Worm (Caenorhabditis elegans) whole organism, dauer: Measurements from ENCODE around the gene lpr-6.

ENCODE experiments used
- unc-62 ChIP-seq: sonication (generic microtip); optimal IDR thresholded peaks from 2 replicates; lab custom pipeline; 2017; ENCODE audit warnings: missing biosample characterization, missing genetic modification reagents, missing genetic modification characterization

Gene lpr-6

DNA sequence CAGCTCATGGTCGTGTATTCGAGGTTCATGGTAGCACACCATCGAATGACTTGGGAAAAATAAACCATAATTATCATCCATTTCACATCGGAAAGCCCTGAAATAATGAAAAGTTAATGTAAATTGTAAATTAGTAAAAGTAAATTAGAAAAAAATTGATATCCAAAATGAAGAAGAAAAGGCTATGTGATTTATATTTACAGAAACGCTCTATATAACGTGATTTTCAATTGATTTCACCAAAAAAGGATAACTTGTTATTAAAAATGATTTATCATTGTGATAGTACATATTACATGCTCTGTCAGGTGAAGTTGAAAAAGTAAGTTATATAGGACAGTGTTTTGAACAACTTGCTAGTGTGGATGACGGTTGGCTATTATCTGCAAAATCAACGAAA lies 17.0 kb upstream of the lpr-6 start, which contains the start of gene C09F12.3:
Gene C09F12.3, minus strand, starts transcription at position 101 of the 400 bp plus-strand sequence.
- no peak for TF ChIP-seq unc-62

DNA sequence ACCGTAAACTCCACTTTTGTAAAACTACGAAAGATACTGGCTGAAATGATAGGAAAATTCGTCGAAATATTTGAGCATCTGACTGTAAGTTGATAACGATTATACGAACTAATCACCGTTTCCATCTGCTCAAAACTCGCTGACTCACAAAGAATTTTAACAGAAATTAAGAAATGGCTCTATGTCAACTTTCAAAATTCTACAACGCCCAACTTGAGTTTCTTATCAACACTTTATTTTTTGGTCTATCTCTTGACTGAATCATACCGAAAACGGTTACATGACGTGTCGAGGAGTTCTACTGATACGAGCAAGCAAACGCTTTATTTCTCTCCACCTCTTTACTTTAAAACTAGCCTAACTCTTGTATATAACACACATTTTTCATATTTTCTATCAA lies 12.6 kb upstream of the lpr-6 start, which contains the start of gene clc-1:
Gene clc-1, plus strand, starts transcription at position 264 of the 400 bp plus-strand sequence.
- TF ChIP-seq unc-62, result no peak

ce11 chrX:11050335-11050734 lies 9.5 kb upstream of the lpr-6 start:
- TF ChIP-seq unc-62, result no peak

DNA sequence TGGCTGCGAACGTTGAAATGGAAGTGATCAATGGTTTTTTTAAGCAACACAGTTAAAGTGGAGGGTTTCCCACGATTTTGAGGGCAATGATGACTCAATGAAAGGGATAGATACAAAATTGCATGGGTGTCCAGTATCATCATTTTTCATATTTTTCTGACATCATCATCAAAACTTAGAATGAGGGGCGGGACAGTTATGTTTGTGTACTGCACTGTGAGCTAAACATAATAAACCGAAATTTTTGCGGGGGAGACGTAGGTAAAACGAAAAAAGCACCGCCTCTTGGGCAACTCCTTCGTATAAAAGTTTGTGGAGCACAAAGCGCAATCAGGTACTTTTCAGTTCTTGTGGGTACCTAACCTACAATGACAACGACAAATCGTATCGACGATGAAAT lies 6.2 kb upstream of the lpr-6 start, which contains the start of gene C09F12.2:
Gene C09F12.2, plus strand, starts transcription at position 301 of the 400 bp plus-strand sequence.
- no peak for TF ChIP-seq unc-62

- TF ChIP-seq unc-62, result no peak
Measured at ce11 chrX:11057028-11057427, 2.8 kb upstream of the lpr-6 start, which contains the start of gene lpr-3. Gene lpr-3 (plus strand): TSS chrX:11057401.

DNA sequence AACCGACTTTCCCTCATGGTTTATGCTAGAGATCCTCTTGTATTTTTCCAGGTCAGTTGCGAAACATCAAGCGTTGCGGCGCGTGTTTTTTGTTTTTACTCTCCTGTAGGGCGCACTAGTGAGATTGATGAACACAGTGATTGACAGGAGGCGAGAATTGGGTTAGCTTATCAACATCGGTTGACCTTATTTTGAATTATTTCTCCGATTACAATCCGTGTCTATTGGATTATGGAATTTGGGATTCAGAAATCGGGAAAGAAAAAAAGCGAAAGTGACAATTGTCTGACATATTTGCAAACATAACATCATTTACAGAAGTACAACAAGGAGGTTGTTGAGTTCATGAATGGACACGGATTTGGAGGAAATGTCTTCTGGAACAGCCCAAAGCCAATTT lies 1.1 kb downstream of the lpr-6 start:
- no peak for TF ChIP-seq unc-62

- TF ChIP-seq unc-62, result no peak
Measured at ce11 chrX:11061904-11062303, 2.1 kb downstream of the lpr-6 start, which contains the start of gene lpr-5. Gene lpr-5 (plus strand): TSS chrX:11062123.

DNA sequence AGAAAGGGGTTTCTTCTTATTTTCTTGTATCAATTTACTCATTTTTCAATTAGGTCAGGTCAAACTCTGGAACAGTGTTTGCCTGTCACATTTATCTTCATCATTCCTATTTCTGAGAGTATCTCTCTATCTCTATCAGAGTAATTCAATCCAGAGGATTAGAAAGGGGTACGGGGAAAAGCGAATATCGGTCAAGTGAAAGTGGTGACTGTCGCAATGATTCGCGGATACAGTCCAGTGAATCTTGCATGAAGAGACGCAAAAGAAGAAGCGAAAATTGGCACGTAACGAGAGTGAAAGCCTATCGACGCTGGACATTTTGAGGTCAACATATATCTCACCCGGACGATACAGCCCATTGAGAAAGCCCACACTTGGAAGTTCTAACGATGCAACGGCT lies 5.0 kb downstream of the lpr-6 start, which contains the start of gene lpr-4:
Gene lpr-4, plus strand, starts transcription at position 328 of the 400 bp plus-strand sequence.
- no peak for TF ChIP-seq unc-62

ce11 chrX:11067256-11067655 lies 7.5 kb downstream of the lpr-6 start:
- TF ChIP-seq unc-62, result no peak

ce11 chrX:11068334-11068733 lies 8.5 kb downstream of the lpr-6 start, which contains the start of gene apt-9:
Gene apt-9 (plus strand): TSS chrX:11068527.
- no peak for TF ChIP-seq unc-62

DNA sequence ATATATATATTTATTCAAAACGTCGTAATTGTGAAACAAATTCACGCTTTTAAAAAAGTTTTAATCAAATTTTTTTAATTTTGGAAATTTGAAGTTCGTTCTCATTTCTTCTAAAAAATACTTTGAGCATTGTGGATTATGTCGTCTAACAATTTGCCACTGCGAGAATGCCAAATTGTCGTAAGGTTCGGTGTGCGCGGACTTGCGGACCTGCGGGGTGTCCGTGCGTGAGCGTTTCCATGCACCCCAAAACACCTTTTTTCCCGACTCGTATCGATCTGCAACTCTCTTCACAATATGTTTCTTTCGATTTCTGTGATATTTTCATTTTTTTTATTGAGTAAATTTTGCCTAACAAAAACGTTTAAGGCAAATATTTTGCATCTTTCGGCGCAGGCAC lies 12.9 kb downstream of the lpr-6 start:
- no peak for TF ChIP-seq unc-62

ce11 chrX:11073358-11073757 lies 13.6 kb downstream of the lpr-6 start, which contains the start of gene W04G3.5:
Gene W04G3.5 (plus strand): TSS chrX:11073658.
- no peak for TF ChIP-seq unc-62

DNA sequence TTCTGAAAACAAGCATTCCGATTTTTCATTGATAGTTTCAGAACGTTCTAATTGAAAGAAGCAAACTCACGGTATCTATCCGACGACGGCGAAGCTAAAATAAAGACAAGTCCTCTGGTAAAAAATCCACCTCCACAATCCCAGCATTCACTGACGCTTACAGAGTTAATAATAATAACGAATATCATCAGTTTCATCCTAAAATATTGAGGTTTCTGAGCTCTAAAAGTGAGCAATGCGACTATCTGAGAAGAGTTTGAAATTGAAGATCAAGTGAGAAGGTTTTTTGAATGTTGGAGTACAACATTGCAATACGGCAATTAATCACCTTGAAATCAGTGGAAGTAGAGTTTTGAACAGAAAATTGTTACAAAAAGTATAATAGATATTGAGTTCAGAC lies 16.7 kb downstream of the lpr-6 start, which contains the start of gene W04G3.12:
Gene W04G3.12, minus strand, starts transcription at position 311 of the 400 bp plus-strand sequence.
- TF ChIP-seq unc-62, result no peak

DNA sequence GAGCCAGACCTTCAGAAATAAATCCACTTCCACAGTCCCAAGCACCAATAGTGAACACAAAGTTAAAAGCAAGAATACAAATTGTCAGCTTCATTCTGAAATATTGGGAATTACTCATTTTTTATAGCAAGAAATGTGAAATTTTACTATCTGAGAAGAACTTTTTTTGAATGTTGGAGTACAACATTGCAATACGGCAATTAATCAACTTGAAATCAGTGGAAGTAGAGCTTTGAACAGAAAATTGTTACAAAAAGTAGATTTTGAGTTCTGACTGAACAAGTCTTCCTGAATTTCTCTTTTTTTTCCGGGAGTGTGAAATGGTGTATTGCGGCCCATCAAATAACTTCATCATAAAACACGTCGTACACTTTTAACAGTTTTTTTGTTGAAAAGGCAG lies 18.4 kb downstream of the lpr-6 start, which contains the start of gene W04G3.10:
Gene W04G3.10, minus strand, starts transcription at position 101 of the 400 bp plus-strand sequence.
- TF ChIP-seq unc-62, result no peak

- no peak for TF ChIP-seq unc-62
Measured at ce11 chrX:11079667-11080066, 19.9 kb downstream of the lpr-6 start, which contains the start of gene W04G3.13. Gene W04G3.13 (minus strand): TSS chrX:11079767.

DNA sequence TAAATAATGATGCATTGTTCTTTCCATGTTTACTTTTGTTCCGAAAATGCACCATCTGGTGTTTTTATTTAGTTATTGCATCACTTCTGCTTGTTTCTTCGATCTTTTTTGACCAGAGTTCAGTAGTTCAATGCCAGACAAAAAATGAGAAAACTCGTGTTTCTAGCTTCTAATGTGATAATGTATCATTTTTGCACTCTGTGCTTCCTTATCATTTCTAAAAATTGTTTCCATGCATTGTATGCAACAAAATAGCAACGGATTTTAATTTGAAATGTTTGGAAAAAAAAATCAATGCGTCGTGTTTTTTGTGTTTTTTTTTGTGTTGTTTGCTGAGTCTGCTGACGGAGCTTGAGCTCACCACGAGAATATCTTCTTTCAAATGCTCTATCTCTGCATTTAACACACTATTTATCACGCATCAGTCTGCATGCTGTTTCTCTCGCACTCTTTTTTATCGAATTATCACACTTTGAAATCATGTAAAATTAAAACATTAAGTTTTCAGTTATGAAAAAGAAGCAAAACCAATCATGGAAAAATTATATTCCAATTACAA lies 20.5 kb downstream of the lpr-6 start, which contains the start of gene sulp-7:
Gene sulp-7, plus strand, starts transcription at position 509 of the 559 bp plus-strand sequence.
- TF ChIP-seq unc-62, result no peak

- TF ChIP-seq unc-62, result no peak
Measured at ce11 chrX:11085162-11085561, 25.4 kb downstream of the lpr-6 start, which contains the start of gene W04G3.7. Gene W04G3.7 (minus strand): TSS chrX:11085262.

DNA sequence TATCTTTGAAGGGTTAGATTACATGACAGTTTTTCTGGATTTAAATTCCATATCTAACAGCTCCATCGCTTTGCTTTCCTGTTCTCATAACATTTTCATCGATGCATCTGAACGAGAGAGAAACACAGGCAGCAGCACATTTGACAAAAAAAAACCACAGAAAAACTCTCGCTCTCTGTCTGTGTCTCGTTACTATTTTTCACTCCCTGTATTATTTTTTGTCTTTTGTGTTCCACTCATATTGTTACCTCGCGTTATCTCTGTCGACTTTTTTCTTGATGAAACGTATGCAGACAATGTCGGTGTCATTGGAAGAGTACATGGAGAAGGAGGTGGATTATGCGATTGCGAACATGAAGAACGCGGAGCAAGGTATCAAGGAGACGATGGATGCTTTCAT lies 29.2 kb downstream of the lpr-6 start, which contains the start of gene W04G3.11:
Gene W04G3.11, plus strand, starts transcription at position 244 of the 400 bp plus-strand sequence.
- no peak for TF ChIP-seq unc-62
